Fruit fly (Drosophila melanogaster) Kc167 (cell line): Measurements from ENCODE around the gene PolG2.

Experiments
- Myc ChIP-seq: fragments of >200 bp; optimal IDR thresholded peaks from 2 replicates; lab custom pipeline; 2017; ENCODE audit warnings: missing external identifiers
- Sin3A ChIP-seq: fragments of >200 bp; optimal IDR thresholded peaks from 2 replicates; lab custom pipeline; 2018; ENCODE audit warnings: missing external identifiers
- h ChIP-seq: fragments of >200 bp; optimal IDR thresholded peaks from 3 replicates; lab custom pipeline; 2018; ENCODE audit warnings: missing external identifiers
- insv ChIP-seq: fragments of >200 bp; optimal IDR thresholded peaks from 3 replicates; lab custom pipeline; 2018; ENCODE audit warnings: missing external identifiers
- psq ChIP-seq: fragments of >200 bp; optimal IDR thresholded peaks from 2 replicates; lab custom pipeline; 2017; ENCODE audit warnings: missing external identifiers
- ttk ChIP-seq: sonication (Bioruptor generic); optimal IDR thresholded peaks from 2 replicates; lab custom pipeline; 2017; ENCODE audit warnings: missing external identifiers

dm6 chr2L:13784155-13784681 lies 48.7 kb downstream of the PolG2 start, which contains the start of gene CG16890:
- TF ChIP-seq insv, result no peak
- TF ChIP-seq Myc (lab: Kevin White, UChicago), result no peak
- no peak for TF ChIP-seq h (lab: Kevin White, UChicago)
- TF ChIP-seq ttk (lab: Kevin White, UChicago), result no peak
- TF ChIP-seq psq, result no peak
- no peak for TF ChIP-seq Sin3A
